Fruit fly (Drosophila melanogaster): ENCODE results near the gene Wnt5.

dm6 chrX:18528166-18528733, 23.0 kb upstream of the Wnt5 start, which contains the start of the genes CG15042 and CG15047:
- no peak for TF ChIP-seq psq (optimal IDR thresholded peaks at IDR 0.05)
- no peak for TF ChIP-seq CG8478 (optimal IDR thresholded peaks at IDR 0.05)
